Worm (Caenorhabditis elegans) whole organism, L4 larva: ENCODE results near the gene cope-1.
"Not testable (repeated sequence)": the region's sequence is repeated elsewhere in the genome, so short reads cannot be mapped to it uniquely, and the experiment has no call there.

Source experiments
- F10B5.3 ChIP-seq: sonication (generic microtip); optimal IDR thresholded peaks from 2 replicates; lab custom pipeline; 2016; ENCODE audit warnings: mild to moderate bottlenecking, missing genetic modification characterization, missing compliant biosample characterization
- F44E2.7 ChIP-seq: fragments of 200-800 bp; sonication (Bioruptor generic); IDR thresholded peaks from 2 replicates; pipeline ENCODE4 v2.1.2; 2022; ENCODE audit warnings: missing genetic modification characterization, missing compliant biosample characterization
- F49E8.2 ChIP-seq: sonication (generic microtip); optimal IDR thresholded peaks from 2 replicates; lab custom pipeline; 2016; ENCODE audit warnings: missing compliant biosample characterization, mild to moderate bottlenecking, missing genetic modification characterization, borderline replicate concordance
- T26A8.4 ChIP-seq: fragments of 200-800 bp; sonication (Bioruptor generic); IDR thresholded peaks from 2 replicates; pipeline ENCODE4 v1.3.6; 2022; ENCODE audit warnings: missing genetic modification characterization, missing compliant biosample characterization
- Y105C5A.15 ChIP-seq: fragments of 200-800 bp; sonication (Bioruptor generic); IDR thresholded peaks from 2 replicates; pipeline ENCODE4 v1.3.6; 2022; ENCODE audit warnings: missing genetic modification characterization, missing compliant biosample characterization
- Y48G9A.11 ChIP-seq: fragments of 200-800 bp; sonication (Bioruptor generic); IDR thresholded peaks from 2 replicates; pipeline ENCODE4 v1.3.6; 2022; ENCODE audit warnings: missing genetic modification reagents, missing genetic modification characterization, missing compliant biosample characterization
- Y5F2A.4 ChIP-seq: fragments of 200-800 bp; sonication (Bioruptor generic); optimal IDR thresholded peaks from 2 replicates; lab custom pipeline; 2018; ENCODE audit warnings: mild to moderate bottlenecking, missing genetic modification characterization, missing compliant biosample characterization
- Y75B8A.6 ChIP-seq: fragments of 200-800 bp; sonication (Bioruptor generic); IDR thresholded peaks from 2 replicates; pipeline ENCODE4 v1.3.6; 2022; ENCODE audit warnings: missing genetic modification reagents, missing genetic modification characterization, missing compliant biosample characterization
- ZK337.2 ChIP-seq: fragments of 200-800 bp; sonication (Bioruptor generic); IDR thresholded peaks from 2 replicates; pipeline ENCODE4 v1.3.6; 2022; ENCODE audit warnings: missing genetic modification reagents, missing genetic modification characterization, missing compliant biosample characterization
- ZK546.5 ChIP-seq, 2 experiments: sonication (generic microtip); optimal IDR thresholded peaks; 2 replicates each; lab custom pipeline; 2017; ENCODE audit warnings: missing biosample characterization in 2 of 2, missing genetic modification characterization in 2 of 2
- daf-12 ChIP-seq: fragments of 150-350 bp; optimal IDR thresholded peaks from 2 replicates; lab custom pipeline; 2014; ENCODE audit warnings: missing biosample characterization, missing genetic modification reagents, missing genetic modification characterization
- daf-16 ChIP-seq, 3 experiments: sonication (generic microtip); optimal IDR thresholded peaks; 2 replicates each; lab custom pipeline; 2016 to 2017; ENCODE audit warnings: missing genetic modification characterization in 3 of 3, missing genetic modification reagents in 3 of 3, mild to moderate bottlenecking in 2 of 3, missing compliant biosample characterization in 2 of 3, missing biosample characterization in 1 of 3, moderate library complexity in 1 of 3
- dmd-6 ChIP-seq: fragments of 200-800 bp; sonication (Bioruptor generic); IDR thresholded peaks from 2 replicates; pipeline ENCODE4 v1.3.6; 2022; ENCODE audit warnings: missing genetic modification reagents, missing genetic modification characterization, missing compliant biosample characterization
- duxl-1 ChIP-seq: sonication (generic microtip); optimal IDR thresholded peaks from 2 replicates; lab custom pipeline; 2016; ENCODE audit warnings: mild to moderate bottlenecking, missing genetic modification characterization, moderate library complexity, missing compliant biosample characterization; ENCODE audit not compliant: poor library complexity
- egl-27 ChIP-seq: sonication (generic microtip); optimal IDR thresholded peaks from 3 replicates; lab custom pipeline; 2017; ENCODE audit warnings: missing biosample characterization, missing genetic modification reagents, missing genetic modification characterization
- fos-1 ChIP-seq: fragments of 150-350 bp; optimal IDR thresholded peaks from 2 replicates; lab custom pipeline; 2014; ENCODE audit warnings: missing biosample characterization, missing genetic modification characterization
- jun-1 ChIP-seq: fragments of 150-350 bp; optimal IDR thresholded peaks from 2 replicates; lab custom pipeline; 2014; ENCODE audit warnings: missing biosample characterization, missing genetic modification reagents, missing genetic modification characterization
- lin-29 ChIP-seq: fragments of 200-800 bp; sonication (Bioruptor generic); IDR thresholded peaks from 2 replicates; pipeline ENCODE4 v1.3.6; 2022; ENCODE audit warnings: missing genetic modification reagents, missing genetic modification characterization, missing compliant biosample characterization
- lin-39 ChIP-seq: fragments of 150-350 bp; optimal IDR thresholded peaks from 2 replicates; lab custom pipeline; 2014; ENCODE audit warnings: missing biosample characterization, missing genetic modification reagents, missing genetic modification characterization
- lir-3 ChIP-seq: sonication (generic microtip); optimal IDR thresholded peaks from 2 replicates; lab custom pipeline; 2016; ENCODE audit warnings: mild to moderate bottlenecking, missing genetic modification characterization, missing compliant biosample characterization
- madf-5 ChIP-seq, 2 experiments: fragments of 200-800 bp; sonication (Bioruptor generic); IDR thresholded peaks; 2 replicates each; pipeline ENCODE4 v1.3.6; 2022; ENCODE audit warnings: missing compliant biosample characterization in 2 of 2, missing genetic modification characterization in 2 of 2
- mep-1 ChIP-seq: fragments of 150-350 bp; sonication (generic microtip); optimal IDR thresholded peaks from 3 replicates; lab custom pipeline; 2014; ENCODE audit warnings: missing biosample characterization, missing genetic modification characterization
- mes-2 ChIP-seq: sonication (generic microtip); optimal IDR thresholded peaks from 2 replicates; lab custom pipeline; 2016; ENCODE audit warnings: missing genotype, mild to moderate bottlenecking, missing genetic modification characterization, missing compliant biosample characterization; ENCODE audit not compliant: poor library complexity, severe bottlenecking
- mxl-3 ChIP-seq: fragments of 200-800 bp; sonication (Bioruptor generic); optimal IDR thresholded peaks from 2 replicates; lab custom pipeline; 2018; ENCODE audit warnings: mild to moderate bottlenecking, missing genetic modification characterization, missing compliant biosample characterization
- nhr-10 ChIP-seq: fragments of 150-350 bp; optimal IDR thresholded peaks from 2 replicates; lab custom pipeline; 2014; ENCODE audit warnings: missing biosample characterization, missing genetic modification characterization
- nhr-76 ChIP-seq: fragments of 150-350 bp; optimal IDR thresholded peaks from 2 replicates; lab custom pipeline; 2014; ENCODE audit warnings: missing biosample characterization, missing genetic modification characterization
- set-16 ChIP-seq: fragments of 200-800 bp; sonication (Bioruptor generic); IDR thresholded peaks from 2 replicates; pipeline ENCODE4 v1.3.6; 2022; ENCODE audit warnings: missing genetic modification reagents, missing genetic modification characterization, missing compliant biosample characterization
- unc-130 ChIP-seq: sonication (generic microtip); optimal IDR thresholded peaks from 2 replicates; lab custom pipeline; 2016; ENCODE audit warnings: missing genetic modification reagents, missing genetic modification characterization, missing compliant biosample characterization
- unc-39 ChIP-seq: sonication (generic microtip); optimal IDR thresholded peaks from 2 replicates; lab custom pipeline; 2017; ENCODE audit warnings: missing biosample characterization, missing genetic modification characterization
- unc-62 ChIP-seq, 3 experiments: fragments of 150-350 bp in 1 of 3; sonication (generic microtip); optimal IDR thresholded peaks in 2 of 3; peaks in 1 of 3; 1 replicate in 1 of 3; 2 replicates in 2 of 3; lab custom pipeline; 2014 to 2017; ENCODE audit warnings: missing biosample characterization in 3 of 3, missing genetic modification characterization in 3 of 3, missing genetic modification reagents in 3 of 3, missing genotype in 1 of 3
- zag-1 ChIP-seq: fragments of 150-350 bp; optimal IDR thresholded peaks from 2 replicates; lab custom pipeline; 2014; ENCODE audit warnings: missing biosample characterization, missing genetic modification characterization
- zip-11 ChIP-seq: fragments of 200-800 bp; sonication (Bioruptor generic); IDR thresholded peaks from 2 replicates; pipeline ENCODE4 v1.3.6; 2022; ENCODE audit warnings: missing genetic modification characterization, missing compliant biosample characterization

Gene cope-1

DNA sequence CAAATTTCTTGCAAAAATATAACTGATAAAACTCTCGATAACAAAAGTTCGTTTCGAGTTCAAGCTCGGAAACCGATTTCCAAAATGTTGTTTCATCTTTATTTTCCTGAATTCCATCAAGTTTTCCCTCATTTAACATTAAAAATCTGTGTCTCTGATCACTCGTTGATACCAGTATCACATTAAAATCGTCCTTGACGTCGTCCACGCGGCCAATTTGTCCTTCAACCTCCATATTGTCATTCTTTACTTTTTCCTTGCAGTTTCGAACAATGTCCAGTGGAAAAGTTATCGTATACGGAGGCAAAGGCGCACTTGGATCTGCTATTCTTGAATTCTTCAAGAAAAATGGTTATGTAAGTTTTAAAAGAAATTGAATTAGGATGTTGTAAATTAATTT is 32.4 kb upstream of the cope-1 start, which contains the start of gene qdpr-1:
Gene qdpr-1, plus strand, starts transcription at position 264 of the 400 bp plus-strand sequence.
- TF ChIP-seq mxl-3 (GFP tag; lab: Kevin White, UChicago), result peak; percentile 43
- TF ChIP-seq lir-3, result no peak

DNA sequence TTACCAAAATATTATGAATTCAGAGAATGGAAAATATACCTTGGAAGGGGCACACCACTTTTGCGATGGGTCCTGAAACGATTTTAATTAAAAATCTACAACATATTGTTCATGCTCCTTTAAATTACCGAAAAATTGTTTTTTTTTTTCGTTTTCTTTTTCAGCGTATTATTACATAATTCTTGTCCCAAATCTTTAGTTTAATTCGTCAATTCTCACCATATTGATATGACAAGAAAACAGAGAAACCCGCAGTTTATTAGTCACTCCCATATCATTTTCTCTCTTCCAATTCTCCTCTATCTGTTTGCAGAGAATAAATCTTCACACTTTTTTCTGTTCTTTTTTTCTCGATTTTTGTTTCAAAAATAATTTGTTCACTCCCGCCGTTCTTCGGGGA is 30.8 kb upstream of the cope-1 start, which contains the start of gene F11F1.1:
Gene F11F1.1, plus strand, starts transcription at position 301 of the 400 bp plus-strand sequence.
- no peak for TF ChIP-seq daf-12 (tag; lab: Kevin White, UChicago)
- TF ChIP-seq mes-2 (tag; lab: Kevin White, UChicago), result no peak
- TF ChIP-seq zip-11 (GFP tag; lab: Robert Waterston, UW), result no peak
- TF ChIP-seq egl-27, result no peak
- TF ChIP-seq unc-39 (tag; lab: Kevin White, UChicago), result no peak

ce11 chrIII:13401673-13402258 is 24.3 kb upstream of the cope-1 start, which contains the start of the genes srlf-9 and srlf-10:
srlf-9 (minus strand) TSS chrIII:13401773.
srlf-10 (plus strand) TSS chrIII:13402208.
- TF ChIP-seq Y75B8A.6 (GFP tag; lab: Robert Waterston, UW); T26A8.4 (GFP tag; lab: Robert Waterston, UW); unc-130 (GFP tag; lab: Kevin White, UChicago): not testable (repeated sequence)

ce11 chrIII:13402934-13403333 is 23.1 kb upstream of the cope-1 start, which contains the start of gene mig-18:
mig-18 (plus strand) TSS chrIII:13403234.
- TF ChIP-seq ZK546.5 (tag; optimal IDR thresholded peaks at IDR 0.05; lab: Kevin White, UChicago) (no peak), fos-1 (tag; lab: Kevin White, UChicago) (no peak), nhr-76 (no peak), duxl-1 (tag; lab: Kevin White, UChicago) (no peak), set-16 (no peak), madf-5 (GFP tag; IDR thresholded peaks at IDR 0.05; lab: Robert Waterston, UW) (no peak), jun-1 (tag; lab: Kevin White, UChicago) (no peak)
- TF ChIP-seq, all 104 proteins: peak for 0

DNA sequence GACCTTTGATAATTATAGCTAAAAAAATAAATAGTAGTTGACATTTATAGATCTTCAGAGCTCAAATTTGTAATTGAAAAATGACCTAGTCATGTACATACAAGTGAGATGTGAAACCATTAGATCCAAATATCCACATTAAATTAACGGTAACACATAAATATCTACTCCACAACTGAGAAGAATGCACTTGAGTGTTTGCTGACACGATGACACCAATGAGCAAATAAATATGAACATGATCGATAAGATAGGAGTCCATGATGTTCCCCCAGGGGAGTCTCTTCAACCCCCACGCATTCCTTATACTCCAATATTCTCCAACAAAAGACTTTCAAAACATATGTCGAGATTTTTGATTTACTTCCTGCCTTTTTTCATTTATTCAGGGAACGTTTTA is 21.6 kb upstream of the cope-1 start, which contains the start of gene ttr-52:
Gene ttr-52, plus strand, starts transcription at position 301 of the 400 bp plus-strand sequence.
- TF ChIP-seq Y105C5A.15 (GFP tag; lab: Robert Waterston, UW), result no peak
- TF ChIP-seq lin-39 (tag; lab: Kevin White, UChicago), result no peak
- TF ChIP-seq lir-3, result no peak
- TF ChIP-seq Y48G9A.11 (GFP tag; lab: Robert Waterston, UW), result no peak
- no peak for TF ChIP-seq jun-1 (tag; lab: Kevin White, UChicago)
- no peak for TF ChIP-seq dmd-6 (GFP tag; lab: Robert Waterston, UW)
- no peak for TF ChIP-seq daf-16 (GFP tag; optimal IDR thresholded peaks at IDR 0.05; lab: Kevin White, UChicago)
- TF ChIP-seq daf-16 (tag; optimal IDR thresholded peaks at IDR 0.05; lab: Kevin White, UChicago), result no peak
- no peak for TF ChIP-seq nhr-10 (tag; lab: Kevin White, UChicago)
- TF ChIP-seq Y5F2A.4 (GFP tag; lab: Kevin White, UChicago), result no peak
- no peak for TF ChIP-seq mep-1 (tag; lab: Kevin White, UChicago)
- TF ChIP-seq F49E8.2, result no peak
- TF ChIP-seq lin-29 (GFP tag; lab: Robert Waterston, UW), result no peak
- no peak for TF ChIP-seq F44E2.7 (GFP tag; lab: Robert Waterston, UW)
- TF ChIP-seq zag-1 (tag; lab: Kevin White, UChicago), result no peak
- TF ChIP-seq ZK337.2 (GFP tag; lab: Robert Waterston, UW), result no peak

DNA sequence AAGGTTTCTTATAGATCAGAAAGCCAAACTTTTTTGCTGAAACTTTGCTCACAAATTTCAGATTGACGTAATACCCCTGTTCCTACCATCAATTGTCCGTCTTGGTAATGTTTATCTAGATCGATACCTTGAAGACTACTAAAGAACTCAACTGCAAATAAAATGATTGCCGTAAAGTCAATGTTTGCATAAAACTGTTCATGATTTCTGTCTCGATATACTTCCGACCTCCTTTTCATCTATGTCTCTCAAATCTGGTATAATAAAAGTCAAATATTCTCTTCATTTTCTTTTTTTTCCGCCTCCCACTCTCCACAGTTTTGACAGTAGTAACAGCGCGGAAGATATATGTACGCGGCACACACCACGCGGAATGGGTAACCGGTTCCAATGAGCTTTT is 20.6 kb upstream of the cope-1 start, which contains the start of gene nas-1:
Gene nas-1, plus strand, starts transcription at position 301 of the 400 bp plus-strand sequence.
- peak in 1 of 2 experiments; percentile 31 for TF ChIP-seq unc-62 (GFP tag; optimal IDR thresholded peaks at IDR 0.05 in 1 of 2; lab: Kevin White, UChicago)
- TF ChIP-seq unc-62 (tag; optimal IDR thresholded peaks at IDR 0.05; lab: Kevin White, UChicago), result no peak
- TF ChIP-seq F10B5.3 (tag; lab: Kevin White, UChicago), result no peak
